Fruit fly (Drosophila melanogaster) whole organism, embryonic: ENCODE results near the gene meigo.

ENCODE experiments used
- B-H1 ChIP-seq: fragments of 200-800 bp; sonication (Bioruptor generic); IDR thresholded peaks from 3 replicates; pipeline ENCODE4 v1.3.6; 2022; ENCODE audit warnings: missing biosample characterization, missing genetic modification characterization
- CG10267 ChIP-seq: fragments of 200-800 bp; sonication (Bioruptor generic); optimal IDR thresholded peaks from 2 replicates; lab custom pipeline; 2018; ENCODE audit warnings: missing biosample characterization, mild to moderate bottlenecking, missing genetic modification characterization, moderate library complexity
- CG10321 ChIP-seq: fragments of 200-800 bp; sonication (Bioruptor generic); IDR thresholded peaks from 2 replicates; pipeline ENCODE4 v1.3.6; 2022; ENCODE audit warnings: missing biosample characterization, missing genetic modification characterization
- CG11247 ChIP-seq: fragments of 200-800 bp; sonication (Bioruptor generic); IDR thresholded peaks from 2 replicates; pipeline ENCODE4 v1.3.6; 2022; ENCODE audit warnings: missing biosample characterization, missing genetic modification characterization
- CG13296 ChIP-seq: fragments of 200-800 bp; sonication (Bioruptor generic); optimal IDR thresholded peaks from 3 replicates; lab custom pipeline; 2018; ENCODE audit warnings: missing biosample characterization, mild to moderate bottlenecking, missing genetic modification characterization
- CG14014 ChIP-seq: fragments of 200-800 bp; sonication (Bioruptor generic); IDR thresholded peaks from 2 replicates; pipeline ENCODE4 v1.3.6; 2022; ENCODE audit warnings: missing biosample characterization, missing genetic modification characterization
- CG1529 ChIP-seq: fragments of 200-800 bp; sonication (Bioruptor generic); optimal IDR thresholded peaks from 3 replicates; lab custom pipeline; 2018; ENCODE audit warnings: missing biosample characterization, missing genetic modification characterization
- CG1792 ChIP-seq: fragments of 200-800 bp; sonication (Bioruptor generic); optimal IDR thresholded peaks from 2 replicates; lab custom pipeline; 2016; ENCODE audit warnings: missing biosample characterization, missing genetic modification characterization
- CG18619 ChIP-seq: fragments of 200-800 bp; sonication (Bioruptor generic); optimal IDR thresholded peaks from 3 replicates; lab custom pipeline; 2017; ENCODE audit warnings: missing biosample characterization, mild to moderate bottlenecking, missing genetic modification characterization
- CG2199 ChIP-seq: fragments of 200-800 bp; sonication (Bioruptor generic); IDR thresholded peaks from 3 replicates; pipeline ENCODE4 v1.3.6; 2022; ENCODE audit warnings: missing biosample characterization, missing genetic modification characterization
- CG31224 ChIP-seq: fragments of 200-800 bp; sonication (Bioruptor generic); IDR thresholded peaks from 2 replicates; pipeline ENCODE4 v1.3.6; 2022; ENCODE audit warnings: missing biosample characterization, missing genetic modification characterization
- CG3281 ChIP-seq: fragments of 200-800 bp; sonication (Bioruptor generic); optimal IDR thresholded peaks from 3 replicates; lab custom pipeline; 2017; ENCODE audit warnings: missing biosample characterization, mild to moderate bottlenecking, missing genetic modification characterization
- CG3407 ChIP-seq: fragments of 200-800 bp; sonication (Bioruptor generic); optimal IDR thresholded peaks from 2 replicates; lab custom pipeline; 2018; ENCODE audit warnings: missing biosample characterization, mild to moderate bottlenecking, missing genetic modification characterization
- CG3726 ChIP-seq: fragments of 200-800 bp; sonication (Bioruptor generic); IDR thresholded peaks from 3 replicates; pipeline ENCODE4, ENCODE4 v1.3.6; 2022; ENCODE audit warnings: missing biosample characterization, missing genetic modification characterization
- CG42726 ChIP-seq: fragments of 200-800 bp; sonication (Bioruptor generic); IDR thresholded peaks from 2 replicates; pipeline ENCODE4 v1.3.6; 2022; ENCODE audit warnings: missing biosample characterization, missing genetic modification characterization; ENCODE audit not compliant: partially characterized antibody
- CG4328 ChIP-seq: fragments of 200-800 bp; sonication (Bioruptor generic); optimal IDR thresholded peaks from 3 replicates; lab custom pipeline; 2017; ENCODE audit warnings: missing biosample characterization, missing genetic modification reagents, missing genetic modification characterization
- CG5245 ChIP-seq: fragments of 200-800 bp; sonication (Bioruptor generic); optimal IDR thresholded peaks from 3 replicates; lab custom pipeline; 2016; ENCODE audit warnings: missing biosample characterization, missing genetic modification characterization
- CG6654 ChIP-seq: fragments of 200-800 bp; sonication (Bioruptor generic); optimal IDR thresholded peaks from 2 replicates; lab custom pipeline; 2017; ENCODE audit warnings: missing biosample characterization, mild to moderate bottlenecking, missing genetic modification characterization
- Chrac-16 ChIP-seq: fragments of 200-800 bp; sonication (Bioruptor generic); optimal IDR thresholded peaks from 3 replicates; lab custom pipeline; 2016; ENCODE audit warnings: missing biosample characterization, missing genetic modification characterization
- D ChIP-seq, 2 experiments: fragments of 200-800 bp in 1 of 2; fragments of >200 bp in 1 of 2; sonication (Bioruptor generic) in 1 of 2; optimal IDR thresholded peaks; 2 replicates in 1 of 2; 3 replicates in 1 of 2; lab custom pipeline; 2017; ENCODE audit warnings: mild to moderate bottlenecking in 1 of 2, missing biosample characterization in 1 of 2, missing genetic modification characterization in 1 of 2, missing genetic modification reagents in 1 of 2
- Ets65A ChIP-seq: fragments of 200-800 bp; sonication (Bioruptor generic); peaks from one replicate; lab custom pipeline; 2016; ENCODE audit warnings: missing biosample characterization, missing genetic modification characterization
- Fer2 ChIP-seq: fragments of 200-800 bp; sonication (Bioruptor generic); optimal IDR thresholded peaks from 2 replicates; lab custom pipeline; 2018; ENCODE audit warnings: missing biosample characterization, mild to moderate bottlenecking, missing genetic modification characterization, moderate library complexity
- HLHmδ ChIP-seq: fragments of 200-800 bp; sonication (Bioruptor generic); optimal IDR thresholded peaks from 2 replicates; lab custom pipeline; 2018; ENCODE audit warnings: missing biosample characterization, mild to moderate bottlenecking, missing genetic modification characterization, moderate library complexity
- Hmr ChIP-seq: fragments of 200-800 bp; sonication (Bioruptor generic); optimal IDR thresholded peaks from 3 replicates; lab custom pipeline; 2017; ENCODE audit warnings: mild to moderate bottlenecking, missing biosample characterization, missing genetic modification reagents, missing genetic modification characterization
- Hsf ChIP-seq: fragments of 200-800 bp; sonication (Bioruptor generic); optimal IDR thresholded peaks from 3 replicates; lab custom pipeline; 2016; ENCODE audit warnings: missing biosample characterization, missing genetic modification characterization
- Mad ChIP-seq: fragments of 200-800 bp; sonication (Bioruptor generic); optimal IDR thresholded peaks from 2 replicates; lab custom pipeline; 2016; ENCODE audit warnings: missing biosample characterization, missing genetic modification characterization
- PHDP ChIP-seq: fragments of 200-800 bp; sonication (Bioruptor generic); optimal IDR thresholded peaks from 3 replicates; lab custom pipeline; 2018; ENCODE audit warnings: missing biosample characterization, mild to moderate bottlenecking, missing genetic modification characterization, moderate library complexity
- Ravus ChIP-seq: fragments of 200-800 bp; sonication (Bioruptor generic); IDR thresholded peaks from 2 replicates; pipeline ENCODE4 v1.3.6; 2022; ENCODE audit warnings: missing biosample characterization, missing genetic modification characterization
- az2 ChIP-seq: fragments of 200-800 bp; sonication (Bioruptor generic); optimal IDR thresholded peaks from 3 replicates; lab custom pipeline; 2016; ENCODE audit warnings: missing biosample characterization, missing genetic modification characterization
- cad ChIP-seq: fragments of >200 bp; optimal IDR thresholded peaks from 2 replicates; lab custom pipeline; 2017; ENCODE audit warnings: missing biosample characterization, missing genetic modification characterization
- chn ChIP-seq: fragments of 200-800 bp; sonication (Bioruptor generic); optimal IDR thresholded peaks from 2 replicates; lab custom pipeline; 2016; ENCODE audit warnings: missing biosample characterization, missing genetic modification characterization
- da ChIP-seq: fragments of 200-800 bp; sonication (Bioruptor generic); optimal IDR thresholded peaks from 2 replicates; lab custom pipeline; 2016; ENCODE audit warnings: missing biosample characterization, missing genetic modification characterization
- ems ChIP-seq: fragments of 200-800 bp; sonication (Bioruptor generic); optimal IDR thresholded peaks from 3 replicates; lab custom pipeline; 2016; ENCODE audit warnings: missing biosample characterization, missing genetic modification characterization
- gcm2 ChIP-seq: fragments of 200-800 bp; sonication (Bioruptor generic); optimal IDR thresholded peaks from 2 replicates; lab custom pipeline; 2016; ENCODE audit warnings: missing biosample characterization, missing genetic modification characterization
- gem ChIP-seq: fragments of 200-800 bp; sonication (Bioruptor generic); optimal IDR thresholded peaks from 2 replicates; lab custom pipeline; 2019; ENCODE audit warnings: missing biosample characterization, mild to moderate bottlenecking, missing genetic modification characterization, moderate library complexity
- hbn ChIP-seq: fragments of 200-800 bp; sonication (Bioruptor generic); IDR thresholded peaks from 2 replicates; pipeline ENCODE4 v1.3.6; 2022; ENCODE audit warnings: missing biosample characterization, missing genetic modification characterization; ENCODE audit not compliant: partially characterized antibody
- jigr1 ChIP-seq: fragments of 200-800 bp; sonication (Bioruptor generic); IDR thresholded peaks from 3 replicates; pipeline ENCODE4 v1.3.6; 2022; ENCODE audit warnings: missing biosample characterization, missing genetic modification characterization
- sens ChIP-seq: fragments of 200-800 bp; sonication (Bioruptor generic); peaks from one replicate; lab custom pipeline; 2016; ENCODE audit warnings: missing biosample characterization, missing genetic modification characterization
- sens-2 ChIP-seq: fragments of 200-800 bp; sonication (Bioruptor generic); IDR thresholded peaks from 2 replicates; pipeline ENCODE4 v1.3.6; 2022; ENCODE audit warnings: missing biosample characterization, missing genetic modification characterization
- sisA ChIP-seq: fragments of 200-800 bp; sonication (Bioruptor generic); IDR thresholded peaks from 2 replicates; pipeline ENCODE4 v1.3.6; 2022; ENCODE audit warnings: missing biosample characterization, missing genetic modification characterization
- tll ChIP-seq, 2 experiments: fragments of 200-800 bp in 1 of 2; fragments of >200 bp in 1 of 2; sonication (Bioruptor generic) in 1 of 2; optimal IDR thresholded peaks; 2 replicates each; lab custom pipeline; 2017 to 2019; ENCODE audit warnings: missing biosample characterization in 2 of 2, missing genetic modification characterization in 2 of 2, mild to moderate bottlenecking in 1 of 2, moderate library complexity in 1 of 2
- vnd ChIP-seq: fragments of 200-800 bp; sonication (Bioruptor generic); IDR thresholded peaks from 3 replicates; pipeline ENCODE4 v1.3.6; 2022; ENCODE audit warnings: missing biosample characterization, missing genetic modification characterization; ENCODE audit not compliant: partially characterized antibody
- wor ChIP-seq: fragments of 200-800 bp; sonication (Bioruptor generic); IDR thresholded peaks from 2 replicates; pipeline ENCODE4 v1.3.6; 2022; ENCODE audit warnings: missing biosample characterization, missing genetic modification characterization

The meigo gene

DNA sequence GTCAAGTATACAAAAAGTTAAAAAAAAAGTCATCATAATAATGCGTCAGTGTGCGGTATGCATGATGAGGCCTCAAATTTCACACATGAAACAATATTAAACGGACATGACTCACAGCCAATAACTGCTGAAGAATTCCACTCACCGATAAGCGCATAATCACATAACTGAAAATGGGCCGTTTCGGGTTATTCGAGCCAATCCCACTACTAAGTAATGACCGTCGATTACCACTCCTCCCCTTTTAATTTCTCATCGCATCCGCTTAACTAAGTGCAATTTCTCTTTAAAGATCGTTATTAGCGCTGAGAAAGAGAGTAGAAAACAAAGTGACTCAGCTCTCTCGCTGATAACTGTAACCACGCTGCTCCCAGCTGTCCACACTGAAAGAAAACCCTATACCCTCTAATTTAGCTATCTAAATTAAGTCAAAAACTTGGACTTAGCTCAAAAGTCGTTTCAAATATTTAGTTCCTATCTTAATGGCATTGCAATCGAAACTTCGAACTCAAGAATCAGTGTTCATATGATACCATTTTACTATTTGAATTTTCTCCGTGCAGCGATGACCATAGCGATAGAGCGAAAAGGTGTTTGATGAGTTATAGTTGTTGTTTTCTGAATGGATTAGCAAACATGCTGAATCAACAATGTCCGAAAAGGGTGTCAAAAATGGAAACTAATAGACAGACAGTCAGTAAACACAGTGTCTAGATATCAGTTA is 25.2 kb upstream of the meigo start (continued):
- peak; percentile 75 for TF ChIP-seq CG31224 (GFP tag; lab: Robert Waterston, UW)
- TF ChIP-seq wor (GFP tag; lab: Robert Waterston, UW), result peak; percentile 77
- TF ChIP-seq CG42726 (GFP tag; lab: Robert Waterston, UW), result no peak
- TF ChIP-seq CG3726 (GFP tag; lab: Robert Waterston, UW), result peak; percentile 74; the same call in 1 of the 3 replicates
- TF ChIP-seq az2, result peak; percentile 82
- TF ChIP-seq Hsf (GFP tag; lab: Kevin White, UChicago), result peak; percentile 91
- peak; percentile 63 for TF ChIP-seq CG6654
- peak; percentile 75 for TF ChIP-seq gcm2 (GFP tag; lab: Kevin White, UChicago)
- peak; percentile 90 for TF ChIP-seq CG3407 (GFP tag; lab: Kevin White, UChicago)
- TF ChIP-seq Hmr (GFP tag; lab: Kevin White, UChicago), result peak; percentile 90
- TF ChIP-seq CG14014, result peak; percentile 83
- TF ChIP-seq sisA (GFP tag; lab: Robert Waterston, UW), result peak; percentile 80
- peak; percentile 70; the same call in 1 of the 3 replicates for TF ChIP-seq CG2199
- TF ChIP-seq sens (GFP tag; lab: Kevin White, UChicago), result peak; percentile 98
- TF ChIP-seq cad (GFP tag; lab: Kevin White, UChicago), result no peak
- TF ChIP-seq CG4328 (GFP tag; lab: Kevin White, UChicago), result no peak
- TF ChIP-seq ems, result peak; percentile 60
- TF ChIP-seq CG3281, result peak; percentile 85
- TF ChIP-seq B-H1, result peak; percentile 86
- peak; percentile 57 for TF ChIP-seq CG10267 (tag; lab: Kevin White, UChicago)
- peak; percentile 94 for TF ChIP-seq gem (tag; lab: Kevin White, UChicago)
- peak; percentile 91 for TF ChIP-seq CG1792 (GFP tag; lab: Kevin White, UChicago)
- TF ChIP-seq tll (GFP tag; optimal IDR thresholded peaks at IDR 0.05; lab: Kevin White, UChicago), result no peak
- TF ChIP-seq HLHmδ, result no peak
- TF ChIP-seq PHDP, result peak; percentile 93
- TF ChIP-seq CG13296 (GFP tag; lab: Kevin White, UChicago), result peak; percentile 79
- TF ChIP-seq sens-2 (GFP tag; lab: Robert Waterston, UW), result peak; percentile 73
- TF ChIP-seq jigr1 (GFP tag; lab: Robert Waterston, UW), result peak; percentile 46; the same call in 1 of the 3 replicates
- peak; percentile 82 for TF ChIP-seq CG1529
- TF ChIP-seq CG18619 (GFP tag; lab: Kevin White, UChicago), result peak; percentile 88
- TF ChIP-seq Ravus, result peak; percentile 73
- TF ChIP-seq Fer2 (tag; lab: Kevin White, UChicago), result peak; percentile 7
- peak; percentile 77 for TF ChIP-seq CG5245 (GFP tag; lab: Kevin White, UChicago)
- TF ChIP-seq Ets65A, result peak; percentile 98
- no peak for TF ChIP-seq D (optimal IDR thresholded peaks at IDR 0.05; lab: Kevin White, UChicago)
- peak; percentile 60 for TF ChIP-seq D (GFP tag; optimal IDR thresholded peaks at IDR 0.05; lab: Kevin White, UChicago)
- peak; percentile 44 for TF ChIP-seq da (GFP tag; lab: Kevin White, UChicago)
- no peak for TF ChIP-seq hbn (GFP tag; lab: Robert Waterston, UW)
- peak; percentile 81 for TF ChIP-seq CG11247
- TF ChIP-seq vnd (GFP tag; lab: Robert Waterston, UW), result no peak
- TF ChIP-seq Chrac-16, result peak; percentile 80
- TF ChIP-seq CG10321 (GFP tag; lab: Robert Waterston, UW), result peak; percentile 52
- peak; percentile 82 for TF ChIP-seq Mad (GFP tag; lab: Kevin White, UChicago)
- peak; percentile 80 for TF ChIP-seq chn (GFP tag; lab: Kevin White, UChicago)
